Worm (Caenorhabditis elegans): ENCODE results near the gene sssh-1.

ce11 chrX:14894380-14894779 lies 18.6 kb downstream of the sssh-1 start:
- TF ChIP-seq hlh-15 (tag; optimal IDR thresholded peaks at IDR 0.05) = no peak
- no peak for TF ChIP-seq sdc-2 (tag; optimal IDR thresholded peaks at IDR 0.05)
- no peak for TF ChIP-seq K02D7.2 (tag; optimal IDR thresholded peaks at IDR 0.05)
- TF ChIP-seq zip-5 (tag; optimal IDR thresholded peaks at IDR 0.05) = no peak
- no peak for TF ChIP-seq ets-4 (tag; optimal IDR thresholded peaks at IDR 0.05)
- no peak for TF ChIP-seq tbx-2 (tag; optimal IDR thresholded peaks at IDR 0.05)
- TF ChIP-seq ama-1 (optimal IDR thresholded peaks at IDR 0.05) = no peak

Measured in whole organism, late embryonic.